Fruit fly (Drosophila melanogaster) whole organism, wandering third instar larva: ENCODE results near the gene CG9135.
A peak's percentile ranks its signal among the peaks of the same experiment; 100 is the strongest.

ENCODE experiments used
- CG32264 ChIP-seq: fragments of 200-800 bp; sonication (Bioruptor generic); optimal IDR thresholded peaks from 2 replicates; lab custom pipeline; 2016; ENCODE audit warnings: missing biosample characterization, missing genetic modification characterization
- Hnf4 ChIP-seq: fragments of 200-800 bp; sonication (Bioruptor generic); optimal IDR thresholded peaks from 2 replicates; lab custom pipeline; 2016; ENCODE audit warnings: missing biosample characterization, mild to moderate bottlenecking, missing genetic modification characterization
- h ChIP-seq: fragments of 200-800 bp; sonication (Bioruptor generic); optimal IDR thresholded peaks from 3 replicates; lab custom pipeline; 2016; ENCODE audit warnings: missing biosample characterization, mild to moderate bottlenecking, missing genetic modification characterization

dm6 chr2L:6062382-6063082 is 11.9 kb downstream of the CG9135 start, which contains the start of the genes ND-51 and CG13994:
- TF ChIP-seq h (GFP tag; lab: Kevin White, UChicago) (peak; percentile 84), CG32264 (GFP tag; lab: Kevin White, UChicago) (peak; percentile 53), Hnf4 (GFP tag; lab: Kevin White, UChicago) (no peak)
